Worm (Caenorhabditis elegans): ENCODE measurements around the gene grsp-1.

The grsp-1 gene

DNA sequence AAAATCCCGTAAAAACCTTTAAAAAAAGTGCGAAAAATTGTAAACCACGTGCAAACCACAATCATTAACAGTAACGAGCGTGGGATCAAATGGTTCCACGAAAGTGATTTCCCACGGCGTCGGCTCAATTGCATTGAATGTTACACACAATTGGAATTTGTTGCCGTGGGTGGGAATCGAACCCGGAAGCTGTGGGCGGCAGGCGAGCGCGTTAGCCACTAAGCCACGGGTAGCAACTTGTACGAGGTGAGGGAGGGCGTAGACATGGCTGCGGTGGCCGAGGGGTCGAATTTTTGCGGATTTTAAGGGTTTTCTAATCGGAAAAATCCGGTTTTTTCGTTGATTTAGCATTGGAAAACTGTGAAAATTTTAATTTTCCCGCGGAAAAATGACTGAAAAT lies 33.7 kb downstream of the grsp-1 start (continued):
- no peak for TF ChIP-seq Y79H2A.3 (GFP tag; conservative IDR thresholded peaks at IDR 0.05)
- TF ChIP-seq hlh-26 (GFP tag; conservative IDR thresholded peaks at IDR 0.05), result no peak
- peak; percentile 79; the same call in 1 of the 2 replicates for TF ChIP-seq C17E4.6 (GFP tag; IDR thresholded peaks at IDR 0.05)
- no peak for TF ChIP-seq F55B11.4 (tag; optimal IDR thresholded peaks at IDR 0.05; ENCODE audit: borderline replicate concordance, insufficient read depth)
- TF ChIP-seq Y95B8A.8 (GFP tag; IDR thresholded peaks at IDR 0.05), result peak; percentile 81; the same call in 1 of the 2 replicates
- TF ChIP-seq ztf-25 (GFP tag; IDR thresholded peaks at IDR 0.05), result peak; percentile 89
- peak; percentile 68 for TF ChIP-seq attf-3 (GFP tag; conservative IDR thresholded peaks at IDR 0.05)
- peak; percentile 93 for TF ChIP-seq athp-1 (tag; optimal IDR thresholded peaks at IDR 0.05)
- TF ChIP-seq atf-7 (tag; optimal IDR thresholded peaks at IDR 0.05), result peak; percentile 80
- peak; percentile 83 for TF ChIP-seq ztf-18 (tag; optimal IDR thresholded peaks at IDR 0.05)

DNA sequence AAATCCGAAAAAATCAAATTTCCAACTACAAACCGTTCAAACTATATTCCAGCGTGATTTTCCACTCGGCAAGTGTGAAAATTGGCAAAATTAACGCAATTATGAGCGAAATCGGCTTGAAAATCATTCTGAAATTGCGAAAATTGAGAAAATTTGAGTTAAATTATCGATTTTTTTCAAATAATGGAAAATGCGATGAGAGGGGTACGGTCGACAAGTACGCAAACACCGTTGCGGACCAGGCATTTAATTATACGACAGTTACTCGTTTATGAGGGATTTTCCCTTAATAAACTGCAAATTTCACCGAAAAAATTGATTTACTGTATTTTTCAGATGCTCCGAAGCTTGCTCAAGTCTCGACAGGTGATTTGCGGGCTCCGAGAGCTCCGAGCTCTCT lies 34.6 kb downstream of the grsp-1 start, which contains the start of the genes Y43F8C.7 and mrps-28:
TSS of gene Y43F8C.7 (minus strand) at position 128 of the 400 bp plus-strand sequence.
TSS of gene mrps-28 (plus strand) at position 337 of the 400 bp plus-strand sequence.
- TF ChIP-seq snpc-4 (GFP tag; optimal IDR thresholded peaks at IDR 0.05) (no peak), snpc-4 (tag; optimal IDR thresholded peaks at IDR 0.05) (peak in 1 of 4 experiments; percentile 31), madf-6 (GFP tag; IDR thresholded peaks at IDR 0.05) (peak; percentile 45; the same call in 1 of the 2 replicates), xnd-1 (tag; optimal IDR thresholded peaks at IDR 0.05) (no peak), dox-1 (GFP tag; IDR thresholded peaks at IDR 0.05) (0 out of 2 replicates have a peak, but pooled peaks have one; percentile 25), T26A5.8 (tag; optimal IDR thresholded peaks at IDR 0.05) (no peak), lsl-1 (GFP tag; optimal IDR thresholded peaks at IDR 0.05) (peak; percentile 75), nhr-90 (tag; optimal IDR thresholded peaks at IDR 0.05) (no peak), tbp1 (GFP tag; optimal IDR thresholded peaks at IDR 0.05) (peak; percentile 4), F33H1.4 (GFP tag; IDR thresholded peaks at IDR 0.05) (0 out of 2 replicates have a peak, but pooled peaks have one; percentile 11), ets-4 (GFP tag; optimal IDR thresholded peaks at IDR 0.05) (no peak), cebp-1 (GFP tag; IDR thresholded peaks at IDR 0.05) (no peak), cebp-1 (tag; optimal IDR thresholded peaks at IDR 0.05) (peak; percentile 12), rpc-1 (optimal IDR thresholded peaks at IDR 0.05) (no peak), rpc-1 (tag; optimal IDR thresholded peaks at IDR 0.05) (no peak), attf-5 (GFP tag; optimal IDR thresholded peaks at IDR 0.05) (peak; percentile 4), dpff-1 (tag; optimal IDR thresholded peaks at IDR 0.05) (no peak)

DNA sequence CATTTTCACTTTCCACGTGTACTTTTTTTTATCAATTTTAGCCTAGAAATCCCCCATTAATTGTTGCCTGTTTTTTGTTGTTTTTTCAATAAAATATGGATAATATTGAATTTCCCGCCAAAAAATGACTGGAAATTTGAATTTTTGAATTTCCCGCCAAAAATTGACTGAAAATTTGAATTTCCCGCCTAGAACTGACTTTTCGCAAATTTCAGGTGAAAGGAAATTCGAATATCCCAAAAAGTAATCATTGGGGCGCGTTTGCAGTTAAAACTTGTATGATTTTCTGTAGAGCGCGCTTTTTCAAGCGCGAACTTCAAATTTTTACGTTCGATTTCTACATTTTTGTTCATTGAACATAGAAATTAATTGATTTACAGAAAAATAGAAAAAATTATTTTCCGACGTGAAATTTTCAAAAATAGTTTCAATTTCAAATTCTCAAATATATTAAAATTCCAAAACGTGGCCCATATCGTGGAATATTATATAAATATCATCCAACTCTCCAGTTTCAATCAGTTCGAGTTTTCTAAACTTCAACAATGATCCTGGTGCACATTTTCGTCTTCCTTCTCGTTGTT lies 36.4 kb downstream of the grsp-1 start, which contains the start of gene Y43F8C.9:
TSS of gene Y43F8C.9 (plus strand) at position 534 of the 584 bp plus-strand sequence.
- TF ChIP-seq ceh-79 (tag; optimal IDR thresholded peaks at IDR 0.05), result no peak
- TF ChIP-seq madf-8 (GFP tag; conservative IDR thresholded peaks at IDR 0.05), result peak; percentile 46
- TF ChIP-seq efl-1 (GFP tag; optimal IDR thresholded peaks at IDR 0.05), result peak; percentile 69
- TF ChIP-seq F49E8.2 (tag; optimal IDR thresholded peaks at IDR 0.05; ENCODE audit: insufficient read depth), result peak; percentile 29
- peak; percentile 6 for TF ChIP-seq dpl-1 (GFP tag; optimal IDR thresholded peaks at IDR 0.05)
- no peak for TF ChIP-seq mcd-1 (GFP tag; IDR thresholded peaks at IDR 0.05)
- peak; percentile 22 for TF ChIP-seq lsl-1 (GFP tag; optimal IDR thresholded peaks at IDR 0.05)
- TF ChIP-seq lin-54 (GFP tag; optimal IDR thresholded peaks at IDR 0.05), result peak; percentile 66
- no peak for TF ChIP-seq hlh-12 (tag; optimal IDR thresholded peaks at IDR 0.05)
- no peak for TF ChIP-seq C06A6.2 (GFP tag; conservative IDR thresholded peaks at IDR 0.05)
- no peak for TF ChIP-seq ccch-3 (GFP tag; optimal IDR thresholded peaks at IDR 0.05)
- no peak for TF ChIP-seq nhr-120 (GFP tag; IDR thresholded peaks at IDR 0.05)
- no peak for TF ChIP-seq bed-2 (GFP tag; IDR thresholded peaks at IDR 0.05)
- TF ChIP-seq Y53G8AR.9 (GFP tag; conservative IDR thresholded peaks at IDR 0.05), result no peak
- peak; percentile 57; the same call in 1 of the 2 replicates for TF ChIP-seq madf-6 (GFP tag; IDR thresholded peaks at IDR 0.05)
- no peak for TF ChIP-seq hsf-1 (GFP tag; IDR thresholded peaks at IDR 0.05)
- TF ChIP-seq D2030.7 (GFP tag; IDR thresholded peaks at IDR 0.05), result 0 out of 2 replicates have a peak, but pooled peaks have one; percentile 20
- TF ChIP-seq zim-3 (tag; optimal IDR thresholded peaks at IDR 0.05), result no peak
- no peak for TF ChIP-seq hmg-1.2 (GFP tag; IDR thresholded peaks at IDR 0.05)
- no peak for TF ChIP-seq aptf-2 (GFP tag; conservative IDR thresholded peaks at IDR 0.05)
- TF ChIP-seq C17E4.6 (GFP tag; IDR thresholded peaks at IDR 0.05), result no peak
- TF ChIP-seq ceh-91 (GFP tag; IDR thresholded peaks at IDR 0.05), result 0 out of 2 replicates have a peak, but pooled peaks have one; percentile 20
- no peak for TF ChIP-seq mxl-1 (tag; optimal IDR thresholded peaks at IDR 0.05)
